Fruit fly (Drosophila melanogaster) whole organism, prepupa: ENCODE results near the gene Nopp140.

Experiments used
- Blimp-1 ChIP-seq: fragments of 200-800 bp; sonication (Bioruptor generic); optimal IDR thresholded peaks from 3 replicates; lab custom pipeline; 2017; ENCODE audit warnings: missing biosample characterization, missing genetic modification characterization, mild to moderate bottlenecking, moderate library complexity, missing genetic modification reagents
- CG31627 ChIP-seq: fragments of 200-800 bp; sonication (Bioruptor generic); optimal IDR thresholded peaks from 3 replicates; lab custom pipeline; 2016; ENCODE audit warnings: missing biosample characterization, missing genetic modification characterization
- CG8632 ChIP-seq: fragments of 200-800 bp; sonication (Bioruptor generic); optimal IDR thresholded peaks from 3 replicates; lab custom pipeline; 2016; ENCODE audit warnings: missing biosample characterization, missing genetic modification characterization
- CG9139 ChIP-seq: fragments of 200-800 bp; sonication (Bioruptor generic); optimal IDR thresholded peaks from 3 replicates; lab custom pipeline; 2017; ENCODE audit warnings: missing biosample characterization, mild to moderate bottlenecking, missing genetic modification characterization

DNA sequence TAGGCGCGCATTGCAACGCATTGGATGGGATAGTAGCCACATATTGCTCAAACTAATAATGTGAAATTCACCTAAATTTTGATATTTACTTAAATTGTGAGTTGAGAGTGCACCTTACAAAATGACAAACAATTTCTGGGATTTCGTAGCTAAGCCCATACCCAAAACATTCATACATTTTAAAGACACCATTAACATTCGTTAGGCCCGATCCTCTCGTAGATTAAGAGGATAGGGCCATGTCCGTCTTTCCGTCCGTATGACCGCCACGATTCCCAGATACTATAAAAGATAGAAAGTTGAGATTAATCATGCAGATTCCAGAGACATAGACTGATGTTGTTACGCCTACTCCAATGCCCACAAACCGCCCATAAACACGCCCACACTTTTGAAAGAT lies 19.0 kb upstream of the Nopp140 start, which contains the start of gene CG43895:
- TF ChIP-seq CG31627 (GFP tag; lab: Kevin White, UChicago) = no peak
- TF ChIP-seq CG9139 (GFP tag; lab: Kevin White, UChicago) = no peak
- TF ChIP-seq CG8632 (GFP tag; lab: Kevin White, UChicago) = no peak
- TF ChIP-seq Blimp-1 (GFP tag; lab: Kevin White, UChicago) = no peak
